Worm (Caenorhabditis elegans) whole organism, L1 larva: ENCODE measurements around the gene ZC190.4.

Source experiments
- C04F5.9 ChIP-seq: sonication (generic microtip); optimal IDR thresholded peaks from 2 replicates; lab custom pipeline; 2016; ENCODE audit warnings: missing genetic modification characterization, missing compliant biosample characterization
- C16A3.4 ChIP-seq: fragments of 150-350 bp; optimal IDR thresholded peaks from 2 replicates; lab custom pipeline; 2014; ENCODE audit warnings: missing biosample characterization, missing genetic modification characterization
- C34B4.2 ChIP-seq: sonication (generic microtip); optimal IDR thresholded peaks from 2 replicates; lab custom pipeline; 2017; ENCODE audit warnings: mild to moderate bottlenecking, missing genetic modification characterization, missing compliant biosample characterization
- F16B12.6 ChIP-seq: fragments of 150-350 bp; optimal IDR thresholded peaks from 2 replicates; lab custom pipeline; 2014; ENCODE audit warnings: missing biosample characterization, missing genetic modification characterization
- Y116A8C.19 ChIP-seq: sonication (generic microtip); optimal IDR thresholded peaks from 2 replicates; lab custom pipeline; 2016; ENCODE audit warnings: missing compliant biosample characterization, missing genetic modification characterization, borderline replicate concordance
- aha-1 ChIP-seq: fragments of 150-350 bp; optimal IDR thresholded peaks from 2 replicates; lab custom pipeline; 2014; ENCODE audit warnings: missing biosample characterization, missing genetic modification characterization
- ama-1 ChIP-seq: fragments of 150-350 bp; optimal IDR thresholded peaks from 2 replicates; lab custom pipeline; 2014
- ceh-63 ChIP-seq: fragments of 200-800 bp; sonication (Bioruptor generic); optimal IDR thresholded peaks from 2 replicates; lab custom pipeline; 2018; ENCODE audit warnings: mild to moderate bottlenecking, missing genetic modification characterization, missing compliant biosample characterization
- ceh-82 ChIP-seq, 3 experiments: fragments of 150-350 bp in 1 of 3; sonication (generic microtip) in 2 of 3; optimal IDR thresholded peaks; 2 replicates each; lab custom pipeline; 2014 to 2017; ENCODE audit warnings: missing biosample characterization in 3 of 3, missing genetic modification characterization in 3 of 3
- ceh-90 ChIP-seq: sonication (generic microtip); optimal IDR thresholded peaks from 2 replicates; lab custom pipeline; 2016; ENCODE audit warnings: missing genetic modification characterization, missing compliant biosample characterization
- ces-1 ChIP-seq: fragments of 150-350 bp; optimal IDR thresholded peaks from 2 replicates; lab custom pipeline; 2014; ENCODE audit warnings: missing biosample characterization, missing genetic modification reagents, missing genetic modification characterization
- dpl-1 ChIP-seq, 3 experiments: fragments of 150-350 bp in 2 of 3; sonication (generic microtip) in 1 of 3; optimal IDR thresholded peaks; 2 replicates each; lab custom pipeline; 2014 to 2017; ENCODE audit warnings: missing biosample characterization in 3 of 3, missing genetic modification characterization in 3 of 3, missing genetic modification reagents in 3 of 3
- egl-13 ChIP-seq: sonication (generic microtip); optimal IDR thresholded peaks from 2 replicates; lab custom pipeline; 2016; ENCODE audit warnings: missing genotype, missing genetic modification reagents, missing genetic modification characterization, missing compliant biosample characterization
- elt-3 ChIP-seq, 6 experiments: fragments of 150-350 bp in 1 of 6; sonication (generic microtip); optimal IDR thresholded peaks; 2 replicates each; lab custom pipeline; 2017 to 2018; ENCODE audit warnings: missing biosample characterization in 6 of 6, missing genetic modification characterization in 6 of 6, inconsistent platforms in 1 of 6
- ets-5 ChIP-seq: fragments of 200-800 bp; sonication (Bioruptor generic); IDR thresholded peaks from 2 replicates; pipeline ENCODE4 v1.3.6; 2022; ENCODE audit warnings: missing genetic modification characterization, missing compliant biosample characterization
- fos-1 ChIP-seq: fragments of 150-350 bp; optimal IDR thresholded peaks from 2 replicates; lab custom pipeline; 2014; ENCODE audit warnings: missing biosample characterization, missing genetic modification characterization
- grh-1 ChIP-seq: fragments of 200-800 bp; sonication (Bioruptor generic); IDR thresholded peaks from 2 replicates; pipeline ENCODE4 v1.3.6; 2022; ENCODE audit warnings: missing genetic modification reagents, missing genetic modification characterization, missing compliant biosample characterization
- hlh-17 ChIP-seq: fragments of 200-800 bp; sonication (Bioruptor generic); optimal IDR thresholded peaks from 2 replicates; lab custom pipeline; 2018; ENCODE audit warnings: missing genetic modification characterization, mild to moderate bottlenecking, missing compliant biosample characterization, moderate library complexity, borderline replicate concordance
- hlh-4 ChIP-seq: sonication (generic microtip); optimal IDR thresholded peaks from 2 replicates; lab custom pipeline; 2016; ENCODE audit warnings: mild to moderate bottlenecking, missing genetic modification characterization, missing compliant biosample characterization
- hpl-2 ChIP-seq: fragments of 150-350 bp; optimal IDR thresholded peaks from 2 replicates; lab custom pipeline; 2014; ENCODE audit warnings: missing biosample characterization, missing genetic modification reagents, missing genetic modification characterization
- irx-1 ChIP-seq: sonication (generic microtip); optimal IDR thresholded peaks from 2 replicates; lab custom pipeline; 2016; ENCODE audit warnings: missing genetic modification characterization, missing compliant biosample characterization
- isw-1 ChIP-seq: fragments of 200-800 bp; sonication (Bioruptor generic); IDR thresholded peaks from 2 replicates; pipeline ENCODE4 v1.3.6; 2022; ENCODE audit warnings: missing genetic modification characterization, missing compliant biosample characterization
- lin-14 ChIP-seq: fragments of 200-800 bp; sonication (Bioruptor generic); optimal IDR thresholded peaks from 2 replicates; lab custom pipeline; 2018; ENCODE audit warnings: mild to moderate bottlenecking, missing genetic modification characterization, moderate library complexity, missing compliant biosample characterization
- lin-15B ChIP-seq: fragments of 150-350 bp; sonication (generic microtip); optimal IDR thresholded peaks from 3 replicates; lab custom pipeline; 2014; ENCODE audit warnings: missing biosample characterization, missing genetic modification characterization
- lin-35 ChIP-seq, 2 experiments: fragments of 150-350 bp; optimal IDR thresholded peaks; 2 replicates each; lab custom pipeline; 2014; ENCODE audit warnings: missing biosample characterization in 2 of 2, missing genetic modification characterization in 2 of 2, missing genetic modification reagents in 2 of 2
- lin-39 ChIP-seq: fragments of 150-350 bp; optimal IDR thresholded peaks from 2 replicates; lab custom pipeline; 2014; ENCODE audit warnings: missing biosample characterization, missing genetic modification reagents, missing genetic modification characterization
- lir-3 ChIP-seq: sonication (generic microtip); optimal IDR thresholded peaks from 2 replicates; lab custom pipeline; 2016; ENCODE audit warnings: mild to moderate bottlenecking, missing genetic modification characterization, moderate library complexity, missing compliant biosample characterization; ENCODE audit not compliant: poor library complexity
- lsy-2 ChIP-seq, 2 experiments: fragments of 150-350 bp; optimal IDR thresholded peaks; 2 replicates each; lab custom pipeline; 2014; ENCODE audit warnings: missing biosample characterization in 2 of 2, missing genetic modification characterization in 2 of 2
- nhr-12 ChIP-seq: sonication (generic microtip); optimal IDR thresholded peaks from 2 replicates; lab custom pipeline; 2017; ENCODE audit warnings: missing biosample characterization, missing genetic modification characterization
- nhr-19 ChIP-seq: fragments of 200-800 bp; sonication (Bioruptor generic); conservative IDR thresholded peaks from 2 replicates; pipeline ENCODE4 v1.3.6; 2022; ENCODE audit warnings: missing genetic modification characterization, missing compliant biosample characterization
- nhr-20 ChIP-seq: sonication (generic microtip); optimal IDR thresholded peaks from 2 replicates; lab custom pipeline; 2016; ENCODE audit warnings: mild to moderate bottlenecking, missing genetic modification characterization, missing compliant biosample characterization
- nhr-47 ChIP-seq: sonication (generic microtip); optimal IDR thresholded peaks from 2 replicates; lab custom pipeline; 2016; ENCODE audit warnings: mild to moderate bottlenecking, missing genetic modification characterization, moderate library complexity, missing compliant biosample characterization
- nhr-71 ChIP-seq: sonication (generic microtip); optimal IDR thresholded peaks from 2 replicates; lab custom pipeline; 2016; ENCODE audit warnings: mild to moderate bottlenecking, missing genetic modification characterization, moderate library complexity, missing compliant biosample characterization
- nhr-77 ChIP-seq: fragments of 150-350 bp; optimal IDR thresholded peaks from 2 replicates; lab custom pipeline; 2014; ENCODE audit warnings: missing biosample characterization, missing genetic modification characterization
- nhr-85 ChIP-seq: sonication (generic microtip); peaks from one replicate; lab custom pipeline; 2016; ENCODE audit warnings: missing genetic modification characterization, inconsistent platforms, missing compliant biosample characterization
- nhr-90 ChIP-seq: sonication (generic microtip); optimal IDR thresholded peaks from 2 replicates; lab custom pipeline; 2016; ENCODE audit warnings: mild to moderate bottlenecking, missing genetic modification characterization, missing compliant biosample characterization; ENCODE audit not compliant: poor library complexity
- pag-3 ChIP-seq: sonication (generic microtip); optimal IDR thresholded peaks from 2 replicates; lab custom pipeline; 2017; ENCODE audit warnings: missing genetic modification characterization, mild to moderate bottlenecking, missing compliant biosample characterization, antibody characterized with exemption, borderline replicate concordance; ENCODE audit not compliant: insufficient read depth
- pax-3 ChIP-seq: fragments of 200-800 bp; sonication (Bioruptor generic); optimal IDR thresholded peaks from 2 replicates; lab custom pipeline; 2018; ENCODE audit warnings: mild to moderate bottlenecking, missing genetic modification characterization, moderate library complexity, missing compliant biosample characterization
- pqm-1 ChIP-seq: sonication (generic microtip); optimal IDR thresholded peaks from 3 replicates; lab custom pipeline; 2017; ENCODE audit warnings: missing biosample characterization, missing genetic modification characterization
- rnt-1 ChIP-seq: sonication (generic microtip); optimal IDR thresholded peaks from 2 replicates; lab custom pipeline; 2016; ENCODE audit warnings: mild to moderate bottlenecking, missing genetic modification characterization, moderate library complexity, missing compliant biosample characterization
- skn-1 ChIP-seq: fragments of 150-350 bp; optimal IDR thresholded peaks from 2 replicates; lab custom pipeline; 2014; ENCODE audit warnings: missing biosample characterization, missing genetic modification characterization
- snpc-4 ChIP-seq: fragments of 150-350 bp; optimal IDR thresholded peaks from 2 replicates; lab custom pipeline; 2014; ENCODE audit warnings: missing biosample characterization, missing genetic modification characterization
- snu-23 ChIP-seq: sonication (generic microtip); optimal IDR thresholded peaks from 2 replicates; lab custom pipeline; 2016; ENCODE audit warnings: missing genetic modification characterization, missing compliant biosample characterization
- swsn-7 ChIP-seq: sonication (generic microtip); optimal IDR thresholded peaks from 2 replicates; lab custom pipeline; 2016; ENCODE audit warnings: missing genetic modification characterization, missing compliant biosample characterization
- tbx-2 ChIP-seq: sonication (generic microtip); optimal IDR thresholded peaks from 2 replicates; lab custom pipeline; 2016; ENCODE audit warnings: missing genetic modification characterization, missing compliant biosample characterization
- unc-130 ChIP-seq: fragments of 150-350 bp; optimal IDR thresholded peaks from 2 replicates; lab custom pipeline; 2017; ENCODE audit warnings: missing biosample characterization, missing genetic modification characterization, inconsistent platforms
- unc-30 ChIP-seq: sonication (generic microtip); optimal IDR thresholded peaks from 2 replicates; lab custom pipeline; 2017; ENCODE audit warnings: missing biosample characterization, missing genetic modification characterization
- unc-86 ChIP-seq: sonication (generic microtip); optimal IDR thresholded peaks from 2 replicates; lab custom pipeline; 2016; ENCODE audit warnings: missing genetic modification characterization, missing compliant biosample characterization
- unc-98 ChIP-seq: fragments of 200-800 bp; sonication (Bioruptor generic); IDR thresholded peaks from 2 replicates; pipeline ENCODE4 v1.3.6; 2022; ENCODE audit warnings: missing genetic modification characterization, missing compliant biosample characterization
- vab-15 ChIP-seq: sonication (generic microtip); optimal IDR thresholded peaks from 2 replicates; lab custom pipeline; 2017; ENCODE audit warnings: missing genotype, mild to moderate bottlenecking, missing genetic modification characterization, missing compliant biosample characterization
- zip-4 ChIP-seq: fragments of 200-800 bp; sonication (Bioruptor generic); optimal IDR thresholded peaks from 2 replicates; lab custom pipeline; 2018; ENCODE audit warnings: mild to moderate bottlenecking, missing genetic modification characterization, moderate library complexity, missing compliant biosample characterization
- ztf-11 ChIP-seq, 2 experiments: sonication (generic microtip); optimal IDR thresholded peaks; 2 replicates each; lab custom pipeline; 2016 to 2017; ENCODE audit warnings: missing genetic modification characterization in 2 of 2, missing biosample characterization in 1 of 2, missing compliant biosample characterization in 1 of 2

ZC190.4 gene

ce11 chrV:8631277-8631765 is 34.5 kb upstream of the ZC190.4 start, which contains the start of gene atg-18 (continued):
- TF ChIP-seq ets-5 (GFP tag; lab: Robert Waterston, UW): no peak
- no peak for TF ChIP-seq zip-4 (GFP tag; lab: Kevin White, UChicago)
- TF ChIP-seq nhr-20 (tag; lab: Kevin White, UChicago): peak; percentile 84
- peak; percentile 79 for TF ChIP-seq nhr-47 (tag; lab: Kevin White, UChicago)
- TF ChIP-seq lsy-2 (tag; optimal IDR thresholded peaks at IDR 0.05; lab: Kevin White, UChicago): peak; percentile 69 to 74
- TF ChIP-seq pax-3 (tag; lab: Kevin White, UChicago): no peak
- TF ChIP-seq pqm-1: no peak
- TF ChIP-seq hlh-17 (GFP tag; lab: Kevin White, UChicago): no peak
- TF ChIP-seq fos-1 (tag; lab: Kevin White, UChicago): no peak
- TF ChIP-seq nhr-71 (tag; lab: Kevin White, UChicago): peak; percentile 87
- peak; percentile 85 for TF ChIP-seq rnt-1 (tag; lab: Kevin White, UChicago)
- peak; percentile 11 for TF ChIP-seq C04F5.9 (tag; lab: Kevin White, UChicago)
- peak; percentile 59 for TF ChIP-seq grh-1 (GFP tag; lab: Robert Waterston, UW)
- peak; percentile 34 for TF ChIP-seq snpc-4 (tag; lab: Kevin White, UChicago)
- peak; percentile 74 for TF ChIP-seq swsn-7 (tag; lab: Kevin White, UChicago)
- no peak for TF ChIP-seq ceh-63 (GFP tag; lab: Kevin White, UChicago)
- no peak for TF ChIP-seq unc-98 (GFP tag; lab: Robert Waterston, UW)
- peak; percentile 51 to 79 for TF ChIP-seq lin-35 (GFP tag; optimal IDR thresholded peaks at IDR 0.05; lab: Kevin White, UChicago)
- TF ChIP-seq lin-39 (tag; lab: Kevin White, UChicago): peak; percentile 26
- no peak for TF ChIP-seq C34B4.2 (tag; lab: Kevin White, UChicago)
- TF ChIP-seq nhr-77 (tag; lab: Kevin White, UChicago): no peak
- no peak for TF ChIP-seq egl-13
- TF ChIP-seq Y116A8C.19 (tag; lab: Kevin White, UChicago): no peak
- TF ChIP-seq tbx-2: peak; percentile 77
- peak; percentile 19 for TF ChIP-seq aha-1 (tag; lab: Kevin White, UChicago)
- no peak for TF ChIP-seq pag-3
- peak; percentile 58 for TF ChIP-seq unc-130
- TF ChIP-seq ceh-82 (tag; optimal IDR thresholded peaks at IDR 0.05; lab: Kevin White, UChicago): peak; percentile 36 to 74 (median 45)
- TF ChIP-seq lin-15B (tag; lab: Kevin White, UChicago): peak; percentile 28
- peak; percentile 76 for TF ChIP-seq nhr-19 (GFP tag; lab: Robert Waterston, UW)
- TF ChIP-seq ama-1 (lab: Kevin White, UChicago): no peak
- no peak for TF ChIP-seq ces-1 (GFP tag; lab: Kevin White, UChicago)
- TF ChIP-seq irx-1 (tag; lab: Kevin White, UChicago): peak; percentile 16
- TF ChIP-seq C16A3.4 (tag; lab: Kevin White, UChicago): peak; percentile 68
- TF ChIP-seq unc-86 (tag; lab: Kevin White, UChicago): peak; percentile 43
- TF ChIP-seq dpl-1 (GFP tag; optimal IDR thresholded peaks at IDR 0.05; lab: Kevin White, UChicago): peak; percentile 45 to 63 (median 56)
- TF ChIP-seq nhr-85 (tag; lab: Kevin White, UChicago): peak; percentile 93
- TF ChIP-seq snu-23 (GFP tag; lab: Kevin White, UChicago): peak; percentile 81
- TF ChIP-seq nhr-90: peak; percentile 74
- TF ChIP-seq skn-1 (tag; lab: Kevin White, UChicago): peak; percentile 83
- TF ChIP-seq isw-1: peak; percentile 24
- TF ChIP-seq vab-15: no peak
- TF ChIP-seq F16B12.6 (tag; lab: Kevin White, UChicago): peak; percentile 23
- TF ChIP-seq unc-30 (tag; lab: Kevin White, UChicago): no peak
- TF ChIP-seq elt-3 (tag; optimal IDR thresholded peaks at IDR 0.05; lab: Kevin White, UChicago): peak in 1 of 6 experiments; percentile 54
- no peak for TF ChIP-seq lir-3 (tag; lab: Kevin White, UChicago)
- no peak for TF ChIP-seq hlh-4 (tag; lab: Kevin White, UChicago)
- peak; percentile 87 for TF ChIP-seq lin-14
- TF ChIP-seq ztf-11 (tag; optimal IDR thresholded peaks at IDR 0.05; lab: Kevin White, UChicago): peak in 1 of 2 experiments; percentile 29
- TF ChIP-seq hpl-2 (GFP tag; lab: Kevin White, UChicago): peak; percentile 63
- no peak for TF ChIP-seq nhr-12 (tag; lab: Kevin White, UChicago)
- no peak for TF ChIP-seq ceh-90
